Worm (Caenorhabditis elegans) whole organism, L2 larva: ENCODE measurements around the gene aat-1.

Experiments used
- R02D3.7 ChIP-seq: fragments of 150-350 bp; optimal IDR thresholded peaks from 2 replicates; lab custom pipeline; 2014; ENCODE audit warnings: missing biosample characterization, missing genetic modification characterization
- aly-2 ChIP-seq: fragments of 150-350 bp; optimal IDR thresholded peaks from 2 replicates; lab custom pipeline; 2014; ENCODE audit warnings: missing biosample characterization, missing genetic modification characterization
- ama-1 ChIP-seq: fragments of 150-350 bp; optimal IDR thresholded peaks from 2 replicates; lab custom pipeline; 2018; ENCODE audit warnings: inconsistent platforms
- ceh-82 ChIP-seq: fragments of 150-350 bp; optimal IDR thresholded peaks from 2 replicates; lab custom pipeline; 2014; ENCODE audit warnings: missing biosample characterization, missing genetic modification characterization
- mab-5 ChIP-seq: fragments of 150-350 bp; optimal IDR thresholded peaks from 2 replicates; lab custom pipeline; 2014; ENCODE audit warnings: missing biosample characterization, missing genetic modification characterization
- nhr-23 ChIP-seq: fragments of 150-350 bp; optimal IDR thresholded peaks from 2 replicates; lab custom pipeline; 2014; ENCODE audit warnings: missing biosample characterization, missing genetic modification reagents, missing genetic modification characterization
- nhr-237 ChIP-seq: fragments of 150-350 bp; optimal IDR thresholded peaks from 2 replicates; lab custom pipeline; 2014; ENCODE audit warnings: missing biosample characterization, missing genetic modification characterization
- nhr-25 ChIP-seq: fragments of 150-350 bp; sonication (generic microtip); optimal IDR thresholded peaks from 3 replicates; lab custom pipeline; 2014; ENCODE audit warnings: missing biosample characterization, missing genetic modification characterization
- unc-39 ChIP-seq: fragments of 150-350 bp; optimal IDR thresholded peaks from 2 replicates; lab custom pipeline; 2014; ENCODE audit warnings: missing biosample characterization, missing genetic modification characterization
- zag-1 ChIP-seq: fragments of 150-350 bp; optimal IDR thresholded peaks from 2 replicates; lab custom pipeline; 2014; ENCODE audit warnings: missing biosample characterization, missing genetic modification characterization
- ztf-11 ChIP-seq: sonication (generic microtip); optimal IDR thresholded peaks from 2 replicates; lab custom pipeline; 2017; ENCODE audit warnings: missing biosample characterization, missing genetic modification characterization
- ztf-4 ChIP-seq: fragments of 150-350 bp; optimal IDR thresholded peaks from 2 replicates; lab custom pipeline; 2014; ENCODE audit warnings: missing biosample characterization, missing genetic modification characterization

- no peak for TF ChIP-seq ztf-4 (tag; lab: Kevin White, UChicago)
- no peak for TF ChIP-seq zag-1 (tag; lab: Kevin White, UChicago)
- TF ChIP-seq ceh-82 (tag; lab: Kevin White, UChicago), result no peak
- TF ChIP-seq unc-39 (tag; lab: Kevin White, UChicago), result no peak
- no peak for TF ChIP-seq ama-1 (lab: Kevin White, UChicago)
- TF ChIP-seq mab-5, result no peak
- no peak for TF ChIP-seq aly-2 (tag; lab: Kevin White, UChicago)
- TF ChIP-seq nhr-237 (tag; lab: Kevin White, UChicago), result no peak
- no peak for TF ChIP-seq R02D3.7 (tag; lab: Kevin White, UChicago)
- no peak for TF ChIP-seq nhr-23 (tag; lab: Kevin White, UChicago)
- no peak for TF ChIP-seq ztf-11 (tag; lab: Kevin White, UChicago)
- no peak for TF ChIP-seq nhr-25 (tag; lab: Kevin White, UChicago)
Observed at ce11 chrIV:9563079-9563478, 38.4 kb downstream of the aat-1 start, which contains the start of gene col-122.
